Worm (Caenorhabditis elegans) whole organism, mixed stage, embryonic: ENCODE data around the gene set-20.

ENCODE experiments used
- M03D4.4 ChIP-seq: sonication (generic microtip); optimal IDR thresholded peaks from 2 replicates; lab custom pipeline; 2017; ENCODE audit warnings: mild to moderate bottlenecking, missing genetic modification characterization, missing compliant biosample characterization
- bed-3 ChIP-seq: fragments of 200-800 bp; sonication (Bioruptor generic); optimal IDR thresholded peaks from 3 replicates; lab custom pipeline; 2018; ENCODE audit warnings: mild to moderate bottlenecking, missing genetic modification characterization, moderate library complexity, missing compliant biosample characterization
- blmp-1 ChIP-seq: fragments of 150-350 bp; optimal IDR thresholded peaks from 2 replicates; lab custom pipeline; 2014; ENCODE audit warnings: missing biosample characterization, missing genetic modification characterization
- ceh-39 ChIP-seq: fragments of 150-350 bp; optimal IDR thresholded peaks from 2 replicates; lab custom pipeline; 2014; ENCODE audit warnings: missing biosample characterization, missing genetic modification characterization
- ceh-43 ChIP-seq: fragments of 200-800 bp; sonication (Bioruptor generic); optimal IDR thresholded peaks from 2 replicates; lab custom pipeline; 2018; ENCODE audit warnings: mild to moderate bottlenecking, missing genetic modification characterization, moderate library complexity, missing compliant biosample characterization
- ceh-83 ChIP-seq: fragments of 200-800 bp; sonication (Bioruptor generic); optimal IDR thresholded peaks from 2 replicates; lab custom pipeline; 2018; ENCODE audit warnings: mild to moderate bottlenecking, missing genetic modification characterization, missing compliant biosample characterization
- ces-1 ChIP-seq: fragments of 150-350 bp; optimal IDR thresholded peaks from 2 replicates; lab custom pipeline; 2014; ENCODE audit warnings: missing biosample characterization, missing genetic modification reagents, missing genetic modification characterization
- cnd-1 ChIP-seq: fragments of 200-800 bp; sonication (Bioruptor generic); optimal IDR thresholded peaks from 2 replicates; lab custom pipeline; 2018; ENCODE audit warnings: mild to moderate bottlenecking, missing genetic modification characterization, missing compliant biosample characterization
- drap-1 ChIP-seq: fragments of 200-800 bp; sonication (Bioruptor generic); optimal IDR thresholded peaks from 3 replicates; lab custom pipeline; 2018; ENCODE audit warnings: mild to moderate bottlenecking, missing genetic modification characterization, missing compliant biosample characterization
- elt-1 ChIP-seq: sonication (generic microtip); optimal IDR thresholded peaks from 2 replicates; lab custom pipeline; 2017; ENCODE audit warnings: missing genetic modification characterization, mild to moderate bottlenecking, missing compliant biosample characterization, antibody characterized with exemption, moderate library complexity, borderline replicate concordance; ENCODE audit not compliant: insufficient read depth
- elt-3 ChIP-seq: fragments of 150-350 bp; optimal IDR thresholded peaks from 2 replicates; lab custom pipeline; 2014; ENCODE audit warnings: missing biosample characterization, missing genetic modification characterization
- flh-1 ChIP-seq: fragments of 200-800 bp; sonication (Bioruptor generic); optimal IDR thresholded peaks from 2 replicates; lab custom pipeline; 2018; ENCODE audit warnings: mild to moderate bottlenecking, missing genetic modification characterization, moderate library complexity, missing compliant biosample characterization
- hlh-1 ChIP-seq: fragments of 150-350 bp; optimal IDR thresholded peaks from 2 replicates; lab custom pipeline; 2014; ENCODE audit warnings: missing biosample characterization, missing genetic modification reagents, missing genetic modification characterization
- lin-13 ChIP-seq: fragments of 150-350 bp; optimal IDR thresholded peaks from 2 replicates; lab custom pipeline; 2014; ENCODE audit warnings: missing biosample characterization, missing genetic modification characterization
- lin-32 ChIP-seq: fragments of 200-800 bp; sonication (Bioruptor generic); optimal IDR thresholded peaks from 2 replicates; lab custom pipeline; 2018; ENCODE audit warnings: mild to moderate bottlenecking, missing genetic modification characterization, missing compliant biosample characterization
- lsy-2 ChIP-seq: fragments of 150-350 bp; optimal IDR thresholded peaks from 2 replicates; lab custom pipeline; 2014; ENCODE audit warnings: missing biosample characterization, missing genetic modification characterization
- mab-5 ChIP-seq: fragments of 150-350 bp; optimal IDR thresholded peaks from 2 replicates; lab custom pipeline; 2014; ENCODE audit warnings: missing biosample characterization, missing genetic modification characterization
- mep-1 ChIP-seq: fragments of 150-350 bp; optimal IDR thresholded peaks from 2 replicates; lab custom pipeline; 2017; ENCODE audit warnings: missing biosample characterization, missing genetic modification reagents, missing genetic modification characterization, inconsistent platforms
- mls-2 ChIP-seq: sonication (generic microtip); optimal IDR thresholded peaks from 2 replicates; lab custom pipeline; 2016; ENCODE audit warnings: mild to moderate bottlenecking, missing genetic modification characterization, moderate library complexity, missing compliant biosample characterization
- nhr-12 ChIP-seq: fragments of 150-350 bp; optimal IDR thresholded peaks from 2 replicates; lab custom pipeline; 2014; ENCODE audit warnings: missing biosample characterization, missing genetic modification characterization
- nhr-2 ChIP-seq: fragments of 150-350 bp; optimal IDR thresholded peaks from 2 replicates; lab custom pipeline; 2014; ENCODE audit warnings: missing biosample characterization, missing genetic modification characterization
- nhr-237 ChIP-seq: fragments of 150-350 bp; optimal IDR thresholded peaks from 2 replicates; lab custom pipeline; 2014; ENCODE audit warnings: missing biosample characterization, missing genetic modification characterization
- nhr-28 ChIP-seq: fragments of 150-350 bp; optimal IDR thresholded peaks from 2 replicates; lab custom pipeline; 2014; ENCODE audit warnings: missing biosample characterization, missing genetic modification characterization
- pha-4 ChIP-seq: fragments of 150-350 bp; optimal IDR thresholded peaks from 2 replicates; lab custom pipeline; 2018; ENCODE audit warnings: missing biosample characterization, missing genetic modification reagents, missing genetic modification characterization
- sem-2 ChIP-seq: fragments of 200-800 bp; sonication (Bioruptor generic); optimal IDR thresholded peaks from 2 replicates; lab custom pipeline; 2018; ENCODE audit warnings: mild to moderate bottlenecking, missing genetic modification characterization, missing compliant biosample characterization
- snpc-4 ChIP-seq: fragments of 150-350 bp; optimal IDR thresholded peaks from 2 replicates; lab custom pipeline; 2014; ENCODE audit warnings: missing biosample characterization, missing genetic modification characterization
- sptf-1 ChIP-seq: sonication (generic microtip); optimal IDR thresholded peaks from 2 replicates; lab custom pipeline; 2017; ENCODE audit warnings: mild to moderate bottlenecking, missing genetic modification characterization, moderate library complexity, missing compliant biosample characterization
- tbx-8 ChIP-seq: fragments of 200-800 bp; sonication (Bioruptor generic); optimal IDR thresholded peaks from 2 replicates; lab custom pipeline; 2018; ENCODE audit warnings: mild to moderate bottlenecking, missing genetic modification characterization, moderate library complexity, missing compliant biosample characterization
- unc-120 ChIP-seq: sonication (generic microtip); optimal IDR thresholded peaks from 2 replicates; lab custom pipeline; 2017; ENCODE audit warnings: missing genetic modification characterization, missing compliant biosample characterization; ENCODE audit not compliant: poor library complexity, severe bottlenecking
- unc-39 ChIP-seq: fragments of 150-350 bp; optimal IDR thresholded peaks from 2 replicates; lab custom pipeline; 2014; ENCODE audit warnings: missing biosample characterization, missing genetic modification characterization
- unc-62 ChIP-seq: fragments of 150-350 bp; optimal IDR thresholded peaks from 2 replicates; lab custom pipeline; 2014; ENCODE audit warnings: missing biosample characterization, missing genetic modification reagents, missing genetic modification characterization
- zip-8 ChIP-seq: fragments of 150-350 bp; optimal IDR thresholded peaks from 2 replicates; lab custom pipeline; 2014; ENCODE audit warnings: missing biosample characterization, missing genetic modification characterization
- ztf-11 ChIP-seq: fragments of 150-350 bp; optimal IDR thresholded peaks from 2 replicates; lab custom pipeline; 2014; ENCODE audit warnings: missing biosample characterization, missing genetic modification characterization

set-20 gene

ce11 chrX:5726160-5726559, 40.2 kb upstream of the set-20 start:
- no peak for TF ChIP-seq elt-1
- no peak for TF ChIP-seq ceh-83 (GFP tag; lab: Kevin White, UChicago)
- TF ChIP-seq hlh-1 (tag; lab: Kevin White, UChicago), result no peak
- no peak for TF ChIP-seq drap-1 (GFP tag; lab: Kevin White, UChicago)
- no peak for TF ChIP-seq nhr-237 (tag; lab: Kevin White, UChicago)
- no peak for TF ChIP-seq nhr-28 (tag; lab: Kevin White, UChicago)
- no peak for TF ChIP-seq ceh-43 (GFP tag; lab: Kevin White, UChicago)
- no peak for TF ChIP-seq ceh-39 (tag; lab: Kevin White, UChicago)
- no peak for TF ChIP-seq tbx-8 (GFP tag; lab: Kevin White, UChicago)

DNA sequence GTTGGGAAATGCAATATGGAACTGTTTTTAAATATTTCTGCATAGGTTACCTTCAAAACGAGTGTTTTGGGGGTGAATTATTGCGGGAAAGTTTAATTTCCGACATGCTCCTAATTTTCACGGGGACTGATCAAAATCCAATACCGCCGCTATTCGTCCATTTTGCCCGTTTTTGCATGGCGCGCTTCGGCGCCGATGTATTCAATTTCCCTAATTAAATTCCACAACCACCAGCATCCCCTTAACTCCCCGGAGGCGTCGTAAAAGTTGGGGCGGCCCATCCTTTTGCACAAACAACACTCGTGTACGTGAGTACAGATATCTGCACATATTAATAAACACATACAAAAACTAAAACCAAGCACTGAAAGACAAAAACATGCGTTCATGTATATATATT, 38.6 kb upstream of the set-20 start:
- no peak for TF ChIP-seq sem-2 (GFP tag; lab: Kevin White, UChicago)
- TF ChIP-seq ces-1 (GFP tag; lab: Kevin White, UChicago), result peak; percentile 91
- TF ChIP-seq, all 35 proteins: peak for 1

DNA sequence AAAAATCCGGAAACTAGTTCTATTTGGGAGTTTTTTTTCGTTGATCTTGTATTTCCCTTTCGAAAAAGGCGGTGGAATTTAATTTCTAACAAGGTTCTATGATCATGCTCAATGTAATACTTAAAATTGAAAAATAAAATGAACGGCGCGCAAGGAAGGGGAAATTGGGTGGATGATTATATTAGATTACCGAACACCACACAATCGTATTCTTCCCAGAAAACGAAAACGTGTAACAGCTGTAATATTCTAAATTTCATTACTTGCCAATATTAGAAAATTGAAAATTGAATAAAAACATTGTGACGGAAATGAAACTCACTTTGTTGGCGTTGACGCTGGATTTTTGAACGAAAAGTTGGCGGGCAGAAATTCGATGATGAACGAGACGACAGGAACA, 37.8 kb upstream of the set-20 start:
- TF ChIP-seq ces-1 (GFP tag; lab: Kevin White, UChicago), result peak; percentile 95
- TF ChIP-seq nhr-12 (tag; lab: Kevin White, UChicago), result no peak

ce11 chrX:5720929-5721328, 35.0 kb upstream of the set-20 start:
- TF ChIP-seq M03D4.4 (tag; lab: Kevin White, UChicago), result no peak
- no peak for TF ChIP-seq unc-120
- no peak for TF ChIP-seq nhr-2 (tag; lab: Kevin White, UChicago)
- no peak for TF ChIP-seq lin-32 (GFP tag; lab: Kevin White, UChicago)
- TF ChIP-seq cnd-1 (tag; lab: Kevin White, UChicago), result no peak
- TF ChIP-seq, all 35 proteins: peak for 0

DNA sequence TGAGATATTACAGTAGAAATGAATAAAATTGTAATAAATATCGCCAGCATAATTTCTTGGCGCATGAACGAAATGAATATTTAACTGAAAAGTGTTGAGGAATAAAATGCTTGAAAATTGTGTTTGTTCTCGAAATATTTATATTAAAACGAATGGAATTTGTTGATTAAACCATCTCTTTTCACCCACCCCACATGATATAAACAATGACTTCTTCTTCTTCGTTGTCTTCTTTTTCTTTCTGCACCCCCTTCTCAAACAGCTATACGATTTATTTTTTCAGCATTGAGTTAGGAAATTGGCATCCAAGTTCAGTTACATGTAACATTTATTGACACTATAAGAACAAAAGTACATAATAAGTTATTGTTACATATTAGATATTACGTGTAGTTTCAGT, 34.2 kb upstream of the set-20 start, which contains the start of gene C41G11.1:
TSS of gene C41G11.1 (minus strand) at position 101 of the 400 bp plus-strand sequence.
- no peak for TF ChIP-seq sptf-1 (tag; lab: Kevin White, UChicago)
- TF ChIP-seq ztf-11 (tag; lab: Kevin White, UChicago), result no peak
- no peak for TF ChIP-seq nhr-237 (tag; lab: Kevin White, UChicago)
- TF ChIP-seq unc-120, result no peak
- no peak for TF ChIP-seq bed-3 (GFP tag; lab: Kevin White, UChicago)
- no peak for TF ChIP-seq lsy-2
- TF ChIP-seq M03D4.4 (tag; lab: Kevin White, UChicago), result no peak
- TF ChIP-seq unc-62, result no peak
- no peak for TF ChIP-seq lin-13 (tag; lab: Kevin White, UChicago)
- TF ChIP-seq mab-5 (tag; lab: Kevin White, UChicago), result no peak
- no peak for TF ChIP-seq flh-1 (GFP tag; lab: Kevin White, UChicago)
- no peak for TF ChIP-seq pha-4 (tag; lab: Kevin White, UChicago)
- TF ChIP-seq hlh-1 (tag; lab: Kevin White, UChicago), result no peak
- TF ChIP-seq unc-39 (tag; lab: Kevin White, UChicago), result no peak

- TF ChIP-seq lsy-2 (no peak), mep-1 (tag; lab: Kevin White, UChicago) (no peak), drap-1 (GFP tag; lab: Kevin White, UChicago) (no peak), nhr-2 (tag; lab: Kevin White, UChicago) (no peak), ceh-39 (tag; lab: Kevin White, UChicago) (no peak), tbx-8 (GFP tag; lab: Kevin White, UChicago) (no peak)
These were observed 29.9 kb upstream of the set-20 start for ce11 chrX:5715831-5716364.

DNA sequence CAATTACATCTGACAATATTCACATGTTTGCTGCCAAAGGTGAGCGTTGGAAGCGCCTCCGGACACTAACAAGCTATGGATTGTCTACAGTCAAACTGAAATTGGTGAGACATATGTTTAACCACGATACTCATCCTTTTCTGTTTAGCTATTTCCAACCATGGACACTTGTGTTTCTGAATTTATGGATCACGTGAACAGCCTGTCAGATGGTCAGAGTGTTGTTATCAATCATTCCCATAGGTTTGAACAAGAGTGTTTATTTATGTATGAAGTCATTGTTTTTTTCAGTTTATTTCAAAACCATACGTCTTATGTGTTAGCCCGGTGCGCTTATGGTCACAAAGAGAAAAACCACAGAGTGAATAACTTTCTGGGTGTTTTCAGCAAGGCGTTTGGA, 29.4 kb upstream of the set-20 start:
- TF ChIP-seq zip-8 (tag; lab: Kevin White, UChicago), result no peak
- no peak for TF ChIP-seq cnd-1 (tag; lab: Kevin White, UChicago)
- no peak for TF ChIP-seq unc-62
- no peak for TF ChIP-seq ceh-39 (tag; lab: Kevin White, UChicago)
- TF ChIP-seq nhr-2 (tag; lab: Kevin White, UChicago), result no peak
- no peak for TF ChIP-seq lin-32 (GFP tag; lab: Kevin White, UChicago)
- TF ChIP-seq lsy-2, result no peak
- TF ChIP-seq ces-1 (GFP tag; lab: Kevin White, UChicago), result no peak
- no peak for TF ChIP-seq blmp-1
- TF ChIP-seq mls-2 (tag; lab: Kevin White, UChicago), result no peak
- no peak for TF ChIP-seq mab-5 (tag; lab: Kevin White, UChicago)
- TF ChIP-seq tbx-8 (GFP tag; lab: Kevin White, UChicago), result no peak
- no peak for TF ChIP-seq sptf-1 (tag; lab: Kevin White, UChicago)
- TF ChIP-seq snpc-4 (tag; lab: Kevin White, UChicago), result no peak
- no peak for TF ChIP-seq nhr-12 (tag; lab: Kevin White, UChicago)
- no peak for TF ChIP-seq drap-1 (GFP tag; lab: Kevin White, UChicago)
- TF ChIP-seq lin-13 (tag; lab: Kevin White, UChicago), result no peak
- TF ChIP-seq elt-3, result no peak
- TF ChIP-seq unc-39 (tag; lab: Kevin White, UChicago), result no peak
